Worm (Caenorhabditis elegans) whole organism, young adult: ENCODE results near the gene sphr-1.

Experiments
- B0035.1 ChIP-seq: sonication (generic microtip); optimal IDR thresholded peaks from 2 replicates; lab custom pipeline; 2016; ENCODE audit warnings: missing genetic modification characterization, mild to moderate bottlenecking, missing compliant biosample characterization, missing genotype, missing genetic modification reagents
- C06A6.2 ChIP-seq: fragments of 200-800 bp; sonication (Bioruptor generic); conservative IDR thresholded peaks from 2 replicates; pipeline ENCODE4 v1.3.6; 2022; ENCODE audit warnings: missing genetic modification characterization, missing compliant biosample characterization
- D2030.7 ChIP-seq: fragments of 200-800 bp; sonication (Bioruptor generic); IDR thresholded peaks from 2 replicates; pipeline ENCODE4 v1.3.6; 2022; ENCODE audit warnings: missing genetic modification reagents, missing genetic modification characterization, missing compliant biosample characterization
- F23B12.7 ChIP-seq: sonication (generic microtip); optimal IDR thresholded peaks from 2 replicates; lab custom pipeline; 2017; ENCODE audit warnings: missing genetic modification characterization, mild to moderate bottlenecking, missing compliant biosample characterization, antibody characterized with exemption, moderate library complexity; ENCODE audit not compliant: insufficient read depth
- F39B2.1 ChIP-seq: fragments of 200-800 bp; sonication (Bioruptor generic); IDR thresholded peaks from 2 replicates; pipeline ENCODE4 v1.3.6; 2022; ENCODE audit warnings: missing genetic modification reagents, missing genetic modification characterization, missing compliant biosample characterization
- F57C9.4 ChIP-seq: sonication (generic microtip); optimal IDR thresholded peaks from 2 replicates; lab custom pipeline; 2017; ENCODE audit warnings: mild to moderate bottlenecking, missing genetic modification characterization, missing compliant biosample characterization
- K12H6.12 ChIP-seq: fragments of 200-800 bp; sonication (Bioruptor generic); optimal IDR thresholded peaks from 2 replicates; lab custom pipeline; 2018; ENCODE audit warnings: mild to moderate bottlenecking, missing genetic modification characterization, missing compliant biosample characterization
- T07F8.4 ChIP-seq: sonication (generic microtip); optimal IDR thresholded peaks from 2 replicates; lab custom pipeline; 2016; ENCODE audit warnings: mild to moderate bottlenecking, missing genetic modification characterization, moderate library complexity, missing compliant biosample characterization
- atf-7 ChIP-seq: sonication (generic microtip); optimal IDR thresholded peaks from 2 replicates; lab custom pipeline; 2017; ENCODE audit warnings: mild to moderate bottlenecking, missing genetic modification characterization, missing compliant biosample characterization
- attf-3 ChIP-seq: fragments of 200-800 bp; sonication (Bioruptor generic); conservative IDR thresholded peaks from 2 replicates; pipeline ENCODE4 v1.3.6; 2022; ENCODE audit warnings: missing genetic modification reagents, missing genetic modification characterization, missing compliant biosample characterization
- attf-5 ChIP-seq: fragments of 200-800 bp; sonication (Bioruptor generic); optimal IDR thresholded peaks from 2 replicates; lab custom pipeline; 2018; ENCODE audit warnings: mild to moderate bottlenecking, missing genetic modification characterization, missing compliant biosample characterization
- cebp-1 ChIP-seq, 2 experiments: fragments of 200-800 bp in 1 of 2; sonication (Bioruptor generic) in 1 of 2; sonication (generic microtip) in 1 of 2; IDR thresholded peaks in 1 of 2; optimal IDR thresholded peaks in 1 of 2; 2 replicates each; pipeline versions ENCODE4 v1.3.6 to Lab custom; 2017 to 2022; ENCODE audit warnings: missing compliant biosample characterization in 2 of 2, missing genetic modification characterization in 2 of 2, mild to moderate bottlenecking in 1 of 2, missing genetic modification reagents in 1 of 2, moderate library complexity in 1 of 2
- ceh-27 ChIP-seq: fragments of 200-800 bp; sonication (Bioruptor generic); optimal IDR thresholded peaks from 2 replicates; lab custom pipeline; 2018; ENCODE audit warnings: mild to moderate bottlenecking, missing genetic modification characterization, moderate library complexity, missing compliant biosample characterization
- dox-1 ChIP-seq: fragments of 200-800 bp; sonication (Bioruptor generic); IDR thresholded peaks from 2 replicates; pipeline ENCODE4 v1.3.6; 2022; ENCODE audit warnings: missing genetic modification reagents, missing genetic modification characterization, missing compliant biosample characterization
- ets-4 ChIP-seq: fragments of 200-800 bp; sonication (Bioruptor generic); optimal IDR thresholded peaks from 2 replicates; lab custom pipeline; 2018; ENCODE audit warnings: mild to moderate bottlenecking, missing genetic modification characterization, missing compliant biosample characterization
- fkh-3 ChIP-seq: sonication (generic microtip); optimal IDR thresholded peaks from 2 replicates; lab custom pipeline; 2016; ENCODE audit warnings: mild to moderate bottlenecking, missing genetic modification characterization, missing compliant biosample characterization
- him-1 ChIP-seq: sonication (generic microtip); optimal IDR thresholded peaks from 2 replicates; lab custom pipeline; 2016; ENCODE audit warnings: missing genotype, missing genetic modification reagents, missing genetic modification characterization, missing compliant biosample characterization
- hlh-26 ChIP-seq: fragments of 200-800 bp; sonication (Bioruptor generic); conservative IDR thresholded peaks from 2 replicates; pipeline ENCODE4 v1.3.6; 2022; ENCODE audit warnings: missing genetic modification reagents, missing genetic modification characterization, missing compliant biosample characterization
- hmg-1.2 ChIP-seq: fragments of 200-800 bp; sonication (Bioruptor generic); IDR thresholded peaks from 2 replicates; pipeline ENCODE4 v1.3.6; 2022; ENCODE audit warnings: missing genetic modification reagents, missing genetic modification characterization, missing compliant biosample characterization
- lag-1 ChIP-seq: fragments of 200-800 bp; sonication (Bioruptor generic); IDR thresholded peaks from 2 replicates; pipeline ENCODE4 v1.3.6; 2022; ENCODE audit warnings: missing genetic modification reagents, missing genetic modification characterization, missing compliant biosample characterization
- let-607 ChIP-seq, 2 experiments: fragments of 200-800 bp in 1 of 2; sonication (Bioruptor generic) in 1 of 2; sonication (generic microtip) in 1 of 2; optimal IDR thresholded peaks; 2 replicates each; lab custom pipeline; 2016 to 2018; ENCODE audit warnings: mild to moderate bottlenecking in 2 of 2, missing compliant biosample characterization in 2 of 2, missing genetic modification characterization in 2 of 2, moderate library complexity in 2 of 2, missing genotype in 1 of 2
- lin-54 ChIP-seq: fragments of 200-800 bp; sonication (Bioruptor generic); optimal IDR thresholded peaks from 2 replicates; lab custom pipeline; 2018; ENCODE audit warnings: mild to moderate bottlenecking, missing genetic modification characterization, missing compliant biosample characterization
- mcd-1 ChIP-seq: fragments of 200-800 bp; sonication (Bioruptor generic); IDR thresholded peaks from 2 replicates; pipeline ENCODE4 v1.3.6; 2022; ENCODE audit warnings: missing genetic modification reagents, missing genetic modification characterization, missing compliant biosample characterization
- mel-28 ChIP-seq: sonication (generic microtip); optimal IDR thresholded peaks from 2 replicates; lab custom pipeline; 2016; ENCODE audit warnings: borderline replicate concordance, mild to moderate bottlenecking, missing genetic modification characterization, missing compliant biosample characterization
- nfya-1 ChIP-seq: sonication (generic microtip); optimal IDR thresholded peaks from 2 replicates; lab custom pipeline; 2017; ENCODE audit warnings: antibody characterized with exemption, missing compliant biosample characterization, missing genetic modification characterization, borderline replicate concordance; ENCODE audit not compliant: insufficient read depth
- nhr-179 ChIP-seq: sonication (generic microtip); optimal IDR thresholded peaks from 2 replicates; lab custom pipeline; 2016; ENCODE audit warnings: mild to moderate bottlenecking, missing genetic modification characterization, missing compliant biosample characterization
- nhr-80 ChIP-seq: sonication (generic microtip); optimal IDR thresholded peaks from 2 replicates; lab custom pipeline; 2016; ENCODE audit warnings: missing genetic modification characterization, missing compliant biosample characterization
- pbrm-1 ChIP-seq: fragments of 200-800 bp; sonication (Bioruptor generic); IDR thresholded peaks from 2 replicates; pipeline ENCODE4 v1.3.6; 2022; ENCODE audit warnings: missing genetic modification reagents, missing genetic modification characterization, missing compliant biosample characterization
- snpc-4 ChIP-seq, 5 experiments: fragments of 150-350 bp in 1 of 5; sonication (generic microtip) in 4 of 5; optimal IDR thresholded peaks; 2 replicates each; lab custom pipeline; 2014 to 2018; ENCODE audit warnings: missing genetic modification characterization in 5 of 5, missing biosample characterization in 3 of 5, antibody characterized with exemption in 2 of 5, mild to moderate bottlenecking in 2 of 5, missing compliant biosample characterization in 2 of 5, missing genotype in 2 of 5, moderate library complexity in 2 of 5, missing genetic modification reagents in 1 of 5
- somi-1 ChIP-seq: fragments of 200-800 bp; sonication (Bioruptor generic); optimal IDR thresholded peaks from 2 replicates; lab custom pipeline; 2018; ENCODE audit warnings: mild to moderate bottlenecking, missing genetic modification characterization, missing compliant biosample characterization
- tbp1 ChIP-seq: fragments of 200-800 bp; sonication (Bioruptor generic); optimal IDR thresholded peaks from 2 replicates; lab custom pipeline; 2018; ENCODE audit warnings: mild to moderate bottlenecking, missing genetic modification characterization, missing compliant biosample characterization
- tbx-9 ChIP-seq: sonication (generic microtip); optimal IDR thresholded peaks from 2 replicates; lab custom pipeline; 2016; ENCODE audit warnings: borderline replicate concordance, missing genetic modification characterization, inconsistent platforms, missing compliant biosample characterization
- tlf-1 ChIP-seq: fragments of 200-800 bp; sonication (Bioruptor generic); optimal IDR thresholded peaks from 2 replicates; lab custom pipeline; 2018; ENCODE audit warnings: mild to moderate bottlenecking, missing genetic modification characterization, missing compliant biosample characterization
- unc-62 ChIP-seq: fragments of 150-350 bp; optimal IDR thresholded peaks from 2 replicates; lab custom pipeline; 2014; ENCODE audit warnings: missing biosample characterization, missing genetic modification reagents, missing genetic modification characterization
- zfh-2 ChIP-seq: fragments of 200-800 bp; sonication (Bioruptor generic); conservative IDR thresholded peaks from 2 replicates; pipeline ENCODE4 v1.3.6; 2022; ENCODE audit warnings: missing genetic modification reagents, missing genetic modification characterization, missing compliant biosample characterization
- zim-3 ChIP-seq: sonication (generic microtip); optimal IDR thresholded peaks from 2 replicates; lab custom pipeline; 2017; ENCODE audit warnings: mild to moderate bottlenecking, missing genetic modification characterization, moderate library complexity, missing compliant biosample characterization
- ztf-18 ChIP-seq: sonication (generic microtip); optimal IDR thresholded peaks from 2 replicates; lab custom pipeline; 2016; ENCODE audit warnings: missing genotype, mild to moderate bottlenecking, missing genetic modification characterization, missing compliant biosample characterization

Gene sphr-1

DNA sequence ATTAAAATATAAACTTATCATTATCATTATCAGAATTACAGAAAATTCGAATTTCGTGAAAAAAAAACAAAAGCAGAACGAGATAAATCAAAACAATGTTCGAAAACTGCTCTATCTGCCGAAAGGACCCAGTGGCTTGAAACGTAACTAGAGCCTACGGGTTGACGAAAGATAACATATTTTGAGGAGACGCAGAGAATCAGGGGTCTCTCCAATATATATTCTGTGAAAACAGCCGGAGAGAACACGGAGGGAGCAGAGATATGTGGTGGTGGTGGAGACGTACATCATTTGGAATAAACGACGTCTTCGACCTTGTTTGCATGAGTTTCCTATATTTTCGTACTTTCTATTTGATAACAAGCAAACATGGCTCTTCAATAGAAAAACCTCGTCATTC is 17.5 kb downstream of the sphr-1 start:
- no peak for TF ChIP-seq F39B2.1
- TF ChIP-seq tbp1 (GFP tag; lab: Kevin White, UChicago) = no peak
- no peak for TF ChIP-seq nhr-80 (tag; lab: Kevin White, UChicago)
- TF ChIP-seq lag-1 (GFP tag; lab: Robert Waterston, UW) = 0 out of 2 replicates have a peak, but pooled peaks have one; percentile 19
- peak; percentile 69 for TF ChIP-seq hmg-1.2 (GFP tag; lab: Robert Waterston, UW)
- TF ChIP-seq zim-3 = no peak

DNA sequence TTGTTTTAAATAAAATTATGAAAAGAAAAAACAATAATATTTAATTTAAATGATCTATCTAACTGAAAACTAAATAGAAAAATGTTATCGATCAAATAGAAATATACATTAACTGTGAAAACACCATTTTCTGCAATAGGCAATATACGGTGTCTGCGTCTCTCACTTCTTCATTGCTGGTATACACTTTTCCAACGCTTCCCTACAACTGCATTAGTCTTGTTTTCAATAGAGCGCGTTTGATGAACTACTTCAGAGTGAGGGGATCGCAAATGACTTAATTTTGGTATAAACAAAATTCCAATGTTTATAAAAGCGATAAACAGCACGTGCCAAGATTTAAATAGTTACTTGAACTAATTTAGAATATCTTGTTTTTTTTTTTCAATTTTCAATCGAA is 21.1 kb downstream of the sphr-1 start:
- TF ChIP-seq mcd-1 (peak; percentile 48; the same call in 1 of the 2 replicates), attf-5 (peak; percentile 87), ets-4 (no peak), nhr-80 (tag; lab: Kevin White, UChicago) (peak; percentile 76), K12H6.12 (tag; lab: Kevin White, UChicago) (peak; percentile 8), hmg-1.2 (GFP tag; lab: Robert Waterston, UW) (peak; percentile 74; the same call in 1 of the 2 replicates), nfya-1 (no peak), snpc-4 (GFP tag; optimal IDR thresholded peaks at IDR 0.05; lab: Kevin White, UChicago) (no peak), snpc-4 (tag; optimal IDR thresholded peaks at IDR 0.05; lab: Kevin White, UChicago) (peak in 1 of 4 experiments; percentile 60), tbx-9 (no peak), cebp-1 (GFP tag; IDR thresholded peaks at IDR 0.05; lab: Robert Waterston, UW) (no peak), cebp-1 (tag; optimal IDR thresholded peaks at IDR 0.05; lab: Kevin White, UChicago) (peak; percentile 22), dox-1 (GFP tag; lab: Robert Waterston, UW) (peak; percentile 47; the same call in 1 of the 2 replicates), ztf-18 (tag; lab: Kevin White, UChicago) (peak; percentile 22), let-607 (tag; optimal IDR thresholded peaks at IDR 0.05; lab: Kevin White, UChicago) (peak in 1 of 2 experiments; percentile 59), F23B12.7 (tag; lab: Kevin White, UChicago) (peak; percentile 35), ceh-27 (GFP tag; lab: Kevin White, UChicago) (peak; percentile 7)

DNA sequence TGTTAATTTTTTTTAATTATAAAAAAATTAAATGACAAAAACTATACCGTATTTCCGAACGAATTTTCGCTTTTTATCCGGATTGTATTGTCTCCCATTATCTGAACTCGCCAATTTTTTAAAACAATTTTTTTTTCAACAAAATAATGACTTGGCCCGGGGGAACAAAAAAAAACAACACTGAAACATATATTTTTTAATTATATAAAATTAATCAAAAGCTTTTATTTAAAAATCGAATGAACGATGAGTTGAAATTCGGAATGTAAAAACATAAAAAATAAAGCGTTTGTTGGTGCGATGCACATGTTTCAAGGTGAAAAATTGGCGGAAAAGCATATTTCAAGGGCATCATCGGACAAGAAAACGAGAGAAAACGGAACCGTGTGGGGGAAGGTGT is 22.1 kb downstream of the sphr-1 start, which contains the start of gene mdt-27:
TSS of gene mdt-27 (minus strand) at position 101 of the 400 bp plus-strand sequence.
- TF ChIP-seq ets-4 (no peak), lin-54 (GFP tag; lab: Kevin White, UChicago) (no peak), D2030.7 (GFP tag; lab: Robert Waterston, UW) (no peak), nfya-1 (no peak), tlf-1 (GFP tag; lab: Kevin White, UChicago) (no peak), fkh-3 (no peak), unc-62 (no peak), C06A6.2 (GFP tag; lab: Robert Waterston, UW) (no peak), F57C9.4 (tag; lab: Kevin White, UChicago) (no peak), him-1 (tag; lab: Kevin White, UChicago) (no peak), hlh-26 (GFP tag; lab: Robert Waterston, UW) (no peak), somi-1 (GFP tag; lab: Kevin White, UChicago) (no peak), atf-7 (tag; lab: Kevin White, UChicago) (no peak), T07F8.4 (no peak), pbrm-1 (GFP tag; lab: Robert Waterston, UW) (no peak)

DNA sequence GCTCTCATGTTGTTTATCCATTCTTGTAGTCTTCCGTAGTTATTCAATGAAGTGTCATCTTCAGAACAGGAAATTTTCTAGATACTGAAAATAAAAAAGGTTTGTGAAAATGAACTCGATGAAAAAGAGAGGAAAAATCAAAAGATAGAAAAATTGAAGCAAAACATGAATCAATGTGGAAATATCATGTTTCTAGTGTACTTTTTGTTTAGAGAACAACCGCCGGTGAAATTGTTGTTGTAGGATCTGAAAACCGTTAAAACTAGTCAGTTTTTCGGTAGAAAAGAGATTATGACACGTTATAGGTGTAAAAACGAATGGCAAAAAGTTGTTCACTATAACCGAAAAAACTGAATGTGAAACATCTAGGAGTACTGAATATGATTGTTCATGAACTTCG is 25.7 kb downstream of the sphr-1 start, which contains the start of gene pacs-1:
TSS of gene pacs-1 (minus strand) at position 101 of the 400 bp plus-strand sequence.
- TF ChIP-seq attf-3 (GFP tag; lab: Robert Waterston, UW) (no peak), nhr-179 (tag; lab: Kevin White, UChicago) (no peak), mel-28 (no peak), B0035.1 (tag; lab: Kevin White, UChicago) (no peak), zfh-2 (no peak)
- TF ChIP-seq, all 124 proteins: peak for 0
